Worm (Caenorhabditis elegans): ENCODE measurements around the gene K07E3.2.

ce11 chrX:8086725-8087641 is 17.1 kb upstream of the K07E3.2 start:
- TF ChIP-seq die-1 (tag; optimal IDR thresholded peaks at IDR 0.05) (no peak), hrde-1 (tag; optimal IDR thresholded peaks at IDR 0.05; ENCODE audit: borderline replicate concordance) (no peak)
